Worm (Caenorhabditis elegans) whole organism, L4 larva: ENCODE measurements around the gene vdac-1.
A peak's percentile ranks its signal among the peaks of the same experiment; 100 is the strongest.

Experiments used
- F49E8.2 ChIP-seq: sonication (generic microtip); optimal IDR thresholded peaks from 2 replicates; lab custom pipeline; 2016; ENCODE audit warnings: missing compliant biosample characterization, mild to moderate bottlenecking, missing genetic modification characterization, borderline replicate concordance
- R02D3.7 ChIP-seq: fragments of 150-350 bp; sonication (generic microtip); optimal IDR thresholded peaks from 3 replicates; lab custom pipeline; 2014; ENCODE audit warnings: missing biosample characterization, missing genetic modification characterization
- T20F7.1 ChIP-seq: fragments of 200-800 bp; sonication (Bioruptor generic); optimal IDR thresholded peaks from 2 replicates; lab custom pipeline; 2018; ENCODE audit warnings: mild to moderate bottlenecking, missing genetic modification characterization, missing compliant biosample characterization
- T26A8.4 ChIP-seq: fragments of 200-800 bp; sonication (Bioruptor generic); IDR thresholded peaks from 2 replicates; pipeline ENCODE4 v1.3.6; 2022; ENCODE audit warnings: missing genetic modification characterization, missing compliant biosample characterization
- Y48G9A.11 ChIP-seq: fragments of 200-800 bp; sonication (Bioruptor generic); IDR thresholded peaks from 2 replicates; pipeline ENCODE4 v1.3.6; 2022; ENCODE audit warnings: missing genetic modification reagents, missing genetic modification characterization, missing compliant biosample characterization
- aha-1 ChIP-seq: fragments of 150-350 bp; peaks from one replicate; lab custom pipeline; 2014; ENCODE audit warnings: missing biosample characterization, missing genetic modification characterization
- arid-1 ChIP-seq: fragments of 200-800 bp; sonication (Bioruptor generic); conservative IDR thresholded peaks from 2 replicates; pipeline ENCODE4 v1.3.6; 2022; ENCODE audit warnings: missing genetic modification reagents, missing genetic modification characterization, missing compliant biosample characterization
- attf-4 ChIP-seq: sonication (generic microtip); optimal IDR thresholded peaks from 3 replicates; lab custom pipeline; 2017; ENCODE audit warnings: missing biosample characterization, missing genetic modification characterization
- ceh-20 ChIP-seq: fragments of 200-800 bp; sonication (Bioruptor generic); IDR thresholded peaks from 2 replicates; pipeline ENCODE4 v1.3.6; 2022; ENCODE audit warnings: missing genetic modification reagents, missing genetic modification characterization, missing compliant biosample characterization
- ceh-28 ChIP-seq: fragments of 150-350 bp; optimal IDR thresholded peaks from 2 replicates; lab custom pipeline; 2014; ENCODE audit warnings: missing biosample characterization, missing genetic modification reagents, missing genetic modification characterization
- ceh-32 ChIP-seq: sonication (generic microtip); optimal IDR thresholded peaks from 2 replicates; lab custom pipeline; 2016; ENCODE audit warnings: mild to moderate bottlenecking, missing genetic modification characterization, missing compliant biosample characterization; ENCODE audit not compliant: poor library complexity
- ceh-62 ChIP-seq: sonication (generic microtip); optimal IDR thresholded peaks from 2 replicates; lab custom pipeline; 2017; ENCODE audit warnings: missing biosample characterization, missing genetic modification characterization
- daf-12 ChIP-seq: fragments of 150-350 bp; optimal IDR thresholded peaks from 2 replicates; lab custom pipeline; 2014; ENCODE audit warnings: missing biosample characterization, missing genetic modification reagents, missing genetic modification characterization
- daf-16 ChIP-seq, 3 experiments: sonication (generic microtip); optimal IDR thresholded peaks; 2 replicates each; lab custom pipeline; 2016 to 2017; ENCODE audit warnings: missing genetic modification characterization in 3 of 3, missing genetic modification reagents in 3 of 3, mild to moderate bottlenecking in 2 of 3, missing compliant biosample characterization in 2 of 3, missing biosample characterization in 1 of 3, moderate library complexity in 1 of 3
- egl-27 ChIP-seq: sonication (generic microtip); optimal IDR thresholded peaks from 3 replicates; lab custom pipeline; 2017; ENCODE audit warnings: missing biosample characterization, missing genetic modification reagents, missing genetic modification characterization
- egl-43 ChIP-seq: fragments of 200-800 bp; sonication (Bioruptor generic); IDR thresholded peaks from 2 replicates; pipeline ENCODE4 v1.3.6; 2022; ENCODE audit warnings: missing genetic modification reagents, missing genetic modification characterization, missing compliant biosample characterization
- hif-1 ChIP-seq, 2 experiments: sonication (generic microtip); optimal IDR thresholded peaks; 2 replicates each; lab custom pipeline; 2016 to 2017; ENCODE audit warnings: missing compliant biosample characterization in 2 of 2, missing genetic modification characterization in 2 of 2, missing genetic modification reagents in 2 of 2, missing genotype in 2 of 2, mild to moderate bottlenecking in 1 of 2
- hlh-30 ChIP-seq: sonication (generic microtip); optimal IDR thresholded peaks from 2 replicates; lab custom pipeline; 2017; ENCODE audit warnings: antibody characterized with exemption, mild to moderate bottlenecking, missing genetic modification characterization, missing compliant biosample characterization; ENCODE audit not compliant: insufficient read depth
- hmg-1.1 ChIP-seq: fragments of 200-800 bp; sonication (Bioruptor generic); IDR thresholded peaks from 2 replicates; pipeline ENCODE4 v1.3.6; 2022; ENCODE audit warnings: missing genetic modification reagents, missing genetic modification characterization, missing compliant biosample characterization
- lin-38 ChIP-seq: fragments of 200-800 bp; sonication (Bioruptor generic); IDR thresholded peaks from 2 replicates; pipeline ENCODE4 v1.3.6; 2022; ENCODE audit warnings: missing genetic modification reagents, missing genetic modification characterization, missing compliant biosample characterization
- madf-5 ChIP-seq, 2 experiments: fragments of 200-800 bp; sonication (Bioruptor generic); IDR thresholded peaks; 2 replicates each; pipeline ENCODE4 v1.3.6; 2022; ENCODE audit warnings: missing compliant biosample characterization in 2 of 2, missing genetic modification characterization in 2 of 2
- mdl-1 ChIP-seq, 2 experiments: fragments of 150-350 bp in 1 of 2; sonication (generic microtip) in 1 of 2; optimal IDR thresholded peaks; 2 replicates each; lab custom pipeline; 2014 to 2017; ENCODE audit warnings: missing biosample characterization in 2 of 2, missing genetic modification characterization in 2 of 2
- mes-2 ChIP-seq: sonication (generic microtip); optimal IDR thresholded peaks from 2 replicates; lab custom pipeline; 2016; ENCODE audit warnings: missing genotype, mild to moderate bottlenecking, missing genetic modification characterization, missing compliant biosample characterization; ENCODE audit not compliant: poor library complexity, severe bottlenecking
- nhr-111 ChIP-seq: fragments of 200-800 bp; sonication (Bioruptor generic); optimal IDR thresholded peaks from 2 replicates; lab custom pipeline; 2018; ENCODE audit warnings: mild to moderate bottlenecking, missing genetic modification characterization, missing compliant biosample characterization
- nhr-25 ChIP-seq: sonication (generic microtip); optimal IDR thresholded peaks from 2 replicates; lab custom pipeline; 2017; ENCODE audit warnings: missing genetic modification characterization, mild to moderate bottlenecking, missing compliant biosample characterization, antibody characterized with exemption, moderate library complexity, borderline replicate concordance; ENCODE audit not compliant: insufficient read depth
- nhr-42 ChIP-seq: fragments of 200-800 bp; sonication (Bioruptor generic); IDR thresholded peaks from 2 replicates; pipeline ENCODE4 v1.3.6; 2022; ENCODE audit warnings: missing genetic modification characterization, missing compliant biosample characterization
- nhr-76 ChIP-seq: fragments of 150-350 bp; optimal IDR thresholded peaks from 2 replicates; lab custom pipeline; 2014; ENCODE audit warnings: missing biosample characterization, missing genetic modification characterization
- pha-4 ChIP-seq, 2 experiments: fragments of 150-350 bp in 1 of 2; fragments of 200-800 bp in 1 of 2; sonication (Bioruptor generic) in 1 of 2; IDR thresholded peaks in 1 of 2; optimal IDR thresholded peaks in 1 of 2; 2 replicates each; pipeline versions ENCODE4 v1.3.6 to Lab custom; 2014 to 2022; ENCODE audit warnings: missing genetic modification characterization in 2 of 2, missing genetic modification reagents in 2 of 2, missing biosample characterization in 1 of 2, missing compliant biosample characterization in 1 of 2
- php-3 ChIP-seq: fragments of 200-800 bp; sonication (Bioruptor generic); IDR thresholded peaks from 2 replicates; pipeline ENCODE4 v1.3.6; 2022; ENCODE audit warnings: missing genetic modification reagents, missing genetic modification characterization, missing compliant biosample characterization
- set-16 ChIP-seq: fragments of 200-800 bp; sonication (Bioruptor generic); IDR thresholded peaks from 2 replicates; pipeline ENCODE4 v1.3.6; 2022; ENCODE audit warnings: missing genetic modification reagents, missing genetic modification characterization, missing compliant biosample characterization
- snpc-1.2 ChIP-seq: fragments of 200-800 bp; sonication (Bioruptor generic); IDR thresholded peaks from 2 replicates; pipeline ENCODE4 v1.3.6; 2022; ENCODE audit warnings: missing genetic modification reagents, missing genetic modification characterization, missing compliant biosample characterization
- spr-1 ChIP-seq: sonication (generic microtip); optimal IDR thresholded peaks from 2 replicates; lab custom pipeline; 2016; ENCODE audit warnings: mild to moderate bottlenecking, missing genetic modification characterization, missing compliant biosample characterization
- tra-1 ChIP-seq: fragments of 200-800 bp; sonication (Bioruptor generic); IDR thresholded peaks from 2 replicates; pipeline ENCODE4 v1.3.6; 2022; ENCODE audit warnings: missing genetic modification reagents, missing genetic modification characterization, missing compliant biosample characterization
- unc-130 ChIP-seq: sonication (generic microtip); optimal IDR thresholded peaks from 2 replicates; lab custom pipeline; 2016; ENCODE audit warnings: missing genetic modification reagents, missing genetic modification characterization, missing compliant biosample characterization
- unc-62 ChIP-seq, 3 experiments: fragments of 150-350 bp in 1 of 3; sonication (generic microtip); optimal IDR thresholded peaks in 2 of 3; peaks in 1 of 3; 1 replicate in 1 of 3; 2 replicates in 2 of 3; lab custom pipeline; 2014 to 2017; ENCODE audit warnings: missing biosample characterization in 3 of 3, missing genetic modification characterization in 3 of 3, missing genetic modification reagents in 3 of 3, missing genotype in 1 of 3
- vab-7 ChIP-seq: fragments of 200-800 bp; sonication (Bioruptor generic); IDR thresholded peaks from 2 replicates; pipeline ENCODE4 v1.3.6; 2022; ENCODE audit warnings: missing genetic modification reagents, missing genetic modification characterization, missing compliant biosample characterization

vdac-1 gene

ce11 chrIV:7549844-7550243, 42.2 kb upstream of the vdac-1 start (continued):
- TF ChIP-seq pha-4 (GFP tag; IDR thresholded peaks at IDR 0.05; lab: Robert Waterston, UW) = no peak
- TF ChIP-seq pha-4 (tag; optimal IDR thresholded peaks at IDR 0.05; lab: Kevin White, UChicago) = no peak
- 0 out of 2 replicates have a peak, but pooled peaks have one; percentile 17 for TF ChIP-seq set-16
- TF ChIP-seq lin-38 (GFP tag; lab: Robert Waterston, UW) = peak; percentile 80
- peak; percentile 58; the same call in 1 of the 2 replicates for TF ChIP-seq nhr-42 (GFP tag; lab: Robert Waterston, UW)
- TF ChIP-seq egl-43 (GFP tag; lab: Robert Waterston, UW) = peak; percentile 54; the same call in 1 of the 2 replicates
- TF ChIP-seq hlh-30 (tag; lab: Kevin White, UChicago) = peak; percentile 61
- TF ChIP-seq ceh-32 (tag; lab: Kevin White, UChicago) = no peak
- no peak for TF ChIP-seq spr-1 (tag; lab: Kevin White, UChicago)
- TF ChIP-seq daf-16 (GFP tag; optimal IDR thresholded peaks at IDR 0.05; lab: Kevin White, UChicago) = no peak
- peak; percentile 83 for TF ChIP-seq daf-16 (tag; optimal IDR thresholded peaks at IDR 0.05; lab: Kevin White, UChicago)
- no peak for TF ChIP-seq T20F7.1 (GFP tag; lab: Kevin White, UChicago)
- peak; percentile 27; the same call in 1 of the 2 replicates for TF ChIP-seq hmg-1.1 (GFP tag; lab: Robert Waterston, UW)
- peak in 1 of 2 experiments; percentile 6 for TF ChIP-seq mdl-1 (tag; optimal IDR thresholded peaks at IDR 0.05; lab: Kevin White, UChicago)
- TF ChIP-seq hif-1 (tag; optimal IDR thresholded peaks at IDR 0.05; lab: Kevin White, UChicago) = peak in 1 of 2 experiments; percentile 8
- TF ChIP-seq Y48G9A.11 (GFP tag; lab: Robert Waterston, UW) = 0 out of 2 replicates have a peak, but pooled peaks have one; percentile 21
- TF ChIP-seq attf-4 (tag; lab: Kevin White, UChicago) = no peak
- TF ChIP-seq mes-2 (tag; lab: Kevin White, UChicago) = peak; percentile 68
- no peak for TF ChIP-seq daf-12 (tag; lab: Kevin White, UChicago)

ce11 chrIV:7547843-7548578, 40.3 kb upstream of the vdac-1 start, which contains the start of the genes cdd-2 and oef-1:
Gene cdd-2 (minus strand): TSS chrIV:7547893.
Gene oef-1 (plus strand): TSS chrIV:7548417.
- TF ChIP-seq vab-7 (GFP tag; lab: Robert Waterston, UW) = peak; percentile 37; the same call in 1 of the 2 replicates
- TF ChIP-seq tra-1 (GFP tag; lab: Robert Waterston, UW) = 0 out of 2 replicates have a peak, but pooled peaks have one; percentile 30
- TF ChIP-seq pha-4 (GFP tag; IDR thresholded peaks at IDR 0.05; lab: Robert Waterston, UW) = no peak
- TF ChIP-seq pha-4 (tag; optimal IDR thresholded peaks at IDR 0.05; lab: Kevin White, UChicago) = no peak
- no peak for TF ChIP-seq ceh-28 (tag; lab: Kevin White, UChicago)
- TF ChIP-seq snpc-1.2 (GFP tag; lab: Robert Waterston, UW) = peak; percentile 85
- 0 out of 2 replicates have a peak, but pooled peaks have one; percentile 59 for TF ChIP-seq arid-1 (GFP tag; lab: Robert Waterston, UW)
- TF ChIP-seq F49E8.2 (tag; lab: Kevin White, UChicago) = peak; percentile 92
- peak; percentile 89 for TF ChIP-seq Y48G9A.11 (GFP tag; lab: Robert Waterston, UW)
- no peak for TF ChIP-seq madf-5 (GFP tag; IDR thresholded peaks at IDR 0.05; lab: Robert Waterston, UW)
- TF ChIP-seq php-3 (GFP tag; lab: Robert Waterston, UW) = no peak
- no peak for TF ChIP-seq R02D3.7 (tag; lab: Kevin White, UChicago)
- peak; percentile 99 for TF ChIP-seq lin-38 (GFP tag; lab: Robert Waterston, UW)
- peak; percentile 70 for TF ChIP-seq unc-130

- TF ChIP-seq nhr-111 (no peak), ceh-62 (no peak), egl-27 (tag; lab: Kevin White, UChicago) (no peak), T26A8.4 (GFP tag; lab: Robert Waterston, UW) (no peak), ceh-20 (GFP tag; lab: Robert Waterston, UW) (no peak), nhr-76 (tag; lab: Kevin White, UChicago) (no peak), madf-5 (GFP tag; IDR thresholded peaks at IDR 0.05; lab: Robert Waterston, UW) (no peak), aha-1 (peak; percentile 39), nhr-25 (tag; lab: Kevin White, UChicago) (no peak), unc-62 (GFP tag; optimal IDR thresholded peaks at IDR 0.05 in 1 of 2; lab: Kevin White, UChicago) (peak in 1 of 2 experiments; percentile 95), unc-62 (tag; optimal IDR thresholded peaks at IDR 0.05; lab: Kevin White, UChicago) (no peak), attf-4 (tag; lab: Kevin White, UChicago) (no peak)
Measured at ce11 chrIV:7543662-7544061, 36.0 kb upstream of the vdac-1 start.
